Worm (Caenorhabditis elegans): ENCODE data around the gene ugt-2.

The ugt-2 gene

ce11 chrV:10428608-10429007 lies 30.0 kb downstream of the ugt-2 start, which contains the start of gene tag-314:
Gene tag-314 (minus strand): TSS chrV:10428708.
- TF ChIP-seq unc-62 (GFP tag; optimal IDR thresholded peaks at IDR 0.05) = no peak

- no peak for TF ChIP-seq unc-62 (GFP tag; optimal IDR thresholded peaks at IDR 0.05)
Observed at ce11 chrV:10432607-10433006, 34.0 kb downstream of the ugt-2 start.

- no peak for TF ChIP-seq unc-62 (GFP tag; optimal IDR thresholded peaks at IDR 0.05)
Observed at ce11 chrV:10433721-10434120, 35.1 kb downstream of the ugt-2 start, which contains the start of gene Y32F6A.4. Gene Y32F6A.4 (minus strand): TSS chrV:10434067.

- TF ChIP-seq unc-62 (GFP tag; optimal IDR thresholded peaks at IDR 0.05) = no peak
Observed at ce11 chrV:10435198-10435597, 36.6 kb downstream of the ugt-2 start.

ce11 chrV:10436612-10437011 lies 38.0 kb downstream of the ugt-2 start, which contains the start of gene set-22:
Gene set-22 (plus strand): TSS chrV:10436912.
- no peak for TF ChIP-seq unc-62 (GFP tag; optimal IDR thresholded peaks at IDR 0.05)

ce11 chrV:10440723-10441122 lies 42.1 kb downstream of the ugt-2 start, which contains the start of gene snf-10:
Gene snf-10 (minus strand): TSS chrV:10440823.
- TF ChIP-seq unc-62 (GFP tag; optimal IDR thresholded peaks at IDR 0.05) = no peak

ce11 chrV:10441135-10442024 lies 42.8 kb downstream of the ugt-2 start, which contains the start of gene pap-1:
Gene pap-1 (plus strand): TSS chrV:10441974.
- TF ChIP-seq unc-62 (GFP tag; optimal IDR thresholded peaks at IDR 0.05) = no peak
